In the genomic region with DNA sequence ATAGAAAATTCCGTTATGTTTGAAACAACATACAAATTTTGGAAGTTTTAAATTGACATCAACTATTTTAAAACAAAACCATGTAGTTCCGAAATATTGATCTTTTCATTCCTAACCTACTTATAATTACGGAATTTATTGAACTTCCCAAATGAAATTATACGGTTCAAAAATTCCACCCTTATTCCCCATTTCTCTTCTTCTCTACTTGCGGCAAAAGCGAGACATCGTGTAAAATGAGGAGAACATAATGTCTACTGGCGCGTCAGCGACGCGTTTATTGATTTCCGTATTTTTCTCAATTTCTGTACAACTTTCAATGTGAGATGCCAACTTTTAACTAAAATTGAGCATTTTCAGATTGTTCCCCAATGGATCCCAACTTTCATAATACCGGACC, we compare ENCODE assay signal across 7 worm cellular contexts.
A peak's percentile ranks its signal among the peaks of the same experiment; 100 is the strongest.
TF ChIP-seq lines count a peak whose summit lies in the region.

A gene (plus strand): TSS at position 355 of the 400 bp plus-strand sequence.

TF ChIP-seq in whole organism, L1 larva, 84 proteins besides CTCF, POLR2A, EP300 and RAD21:
- peak in 1 of 2 experiments; percentile 30 for TF ChIP-seq lsy-2 (tag; optimal IDR thresholded peaks at IDR 0.05; lab: Kevin White, UChicago)
- TF ChIP-seq aly-2 (tag; optimal IDR thresholded peaks at IDR 0.05; lab: Kevin White, UChicago), result no peak
- TF ChIP-seq efl-1 (optimal IDR thresholded peaks at IDR 0.05; lab: Kevin White, UChicago), result peak; percentile 1 to 12
- TF ChIP-seq efl-1 (GFP tag; optimal IDR thresholded peaks at IDR 0.05 in 1 of 2; lab: Kevin White, UChicago), result peak in 1 of 2 experiments; percentile 61
- peak; percentile 51 for TF ChIP-seq blmp-1 (tag; optimal IDR thresholded peaks at IDR 0.05; lab: Kevin White, UChicago)
- TF ChIP-seq dpl-1 (GFP tag; optimal IDR thresholded peaks at IDR 0.05; lab: Kevin White, UChicago), result peak in 1 of 3 experiments; percentile 4
TF ChIP-seq in whole organism, L1 larva: peak in this region for 4.

TF ChIP-seq in whole organism, L2 larva, 48 proteins besides CTCF, POLR2A, EP300 and RAD21:
- TF ChIP-seq C34F6.9 (tag; optimal IDR thresholded peaks at IDR 0.05; lab: Kevin White, UChicago) (peak; percentile 37), nhr-25 (tag; optimal IDR thresholded peaks at IDR 0.05; lab: Kevin White, UChicago) (no peak)

TF ChIP-seq in whole organism, L3 larva, 47 proteins besides CTCF, POLR2A, EP300 and RAD21:
- TF ChIP-seq elt-2 (tag; optimal IDR thresholded peaks at IDR 0.05; lab: Kevin White, UChicago), result peak; percentile 13
- no peak for TF ChIP-seq daf-12 (tag; optimal IDR thresholded peaks at IDR 0.05; lab: Kevin White, UChicago)
- peak; percentile 17 for TF ChIP-seq pha-4 (tag; optimal IDR thresholded peaks at IDR 0.05; lab: Kevin White, UChicago)
- no peak for TF ChIP-seq lsy-12 (tag; optimal IDR thresholded peaks at IDR 0.05; lab: Kevin White, UChicago)
- TF ChIP-seq ceh-28 (tag; optimal IDR thresholded peaks at IDR 0.05; lab: Kevin White, UChicago), result peak; percentile 25
- TF ChIP-seq nhr-12 (tag; optimal IDR thresholded peaks at IDR 0.05; lab: Kevin White, UChicago), result no peak
- no peak for TF ChIP-seq mdl-1 (tag; optimal IDR thresholded peaks at IDR 0.05; lab: Kevin White, UChicago)
- peak; percentile 36 for TF ChIP-seq hmg-11 (tag; optimal IDR thresholded peaks at IDR 0.05; lab: Kevin White, UChicago)
- TF ChIP-seq eor-1 (tag; optimal IDR thresholded peaks at IDR 0.05; lab: Kevin White, UChicago), result no peak
- TF ChIP-seq ama-1 (optimal IDR thresholded peaks at IDR 0.05; lab: Kevin White, UChicago), result peak; percentile 45
- TF ChIP-seq sea-2 (GFP tag; optimal IDR thresholded peaks at IDR 0.05; lab: Kevin White, UChicago), result peak; percentile 4
- no peak for TF ChIP-seq fos-1 (tag; optimal IDR thresholded peaks at IDR 0.05; lab: Kevin White, UChicago)
- TF ChIP-seq ceh-82 (tag; optimal IDR thresholded peaks at IDR 0.05; lab: Kevin White, UChicago), result no peak
- no peak for TF ChIP-seq pqm-1 (tag; optimal IDR thresholded peaks at IDR 0.05; lab: Kevin White, UChicago)

TF ChIP-seq in whole organism, L4 larva, 104 proteins besides CTCF, POLR2A, EP300 and RAD21:
- no peak for TF ChIP-seq Y75B8A.6 (GFP tag; IDR thresholded peaks at IDR 0.05; lab: Robert Waterston, UW)
- TF ChIP-seq nhr-25 (tag; optimal IDR thresholded peaks at IDR 0.05; lab: Kevin White, UChicago; ENCODE audit: borderline replicate concordance, insufficient read depth), result no peak
- TF ChIP-seq daf-12 (tag; optimal IDR thresholded peaks at IDR 0.05; lab: Kevin White, UChicago), result no peak
- peak; percentile 15 for TF ChIP-seq dve-1 (tag; optimal IDR thresholded peaks at IDR 0.05; lab: Kevin White, UChicago; ENCODE audit: insufficient read depth)
- TF ChIP-seq madf-5 (GFP tag; IDR thresholded peaks at IDR 0.05; lab: Robert Waterston, UW), result no peak
- no peak for TF ChIP-seq fkh-10 (GFP tag; optimal IDR thresholded peaks at IDR 0.05; lab: Kevin White, UChicago)
- TF ChIP-seq daf-16 (GFP tag; optimal IDR thresholded peaks at IDR 0.05; lab: Kevin White, UChicago), result no peak
- peak; percentile 3 for TF ChIP-seq daf-16 (tag; optimal IDR thresholded peaks at IDR 0.05; lab: Kevin White, UChicago)
- peak; percentile 29 for TF ChIP-seq mes-2 (tag; optimal IDR thresholded peaks at IDR 0.05; lab: Kevin White, UChicago; ENCODE audit: poor library complexity, severe bottlenecking)
- TF ChIP-seq hmg-1.1 (GFP tag; IDR thresholded peaks at IDR 0.05; lab: Robert Waterston, UW), result peak; percentile 41; the same call in 1 of the 2 replicates
- TF ChIP-seq dpl-1 (GFP tag; optimal IDR thresholded peaks at IDR 0.05; lab: Kevin White, UChicago), result no peak
TF ChIP-seq in whole organism, L4 larva: peak in this region for 4.

TF ChIP-seq in whole organism, late embryonic, 69 proteins besides CTCF, POLR2A, EP300 and RAD21:
- TF ChIP-seq unc-42 (tag; optimal IDR thresholded peaks at IDR 0.05; lab: Kevin White, UChicago), result peak; percentile 73
- peak; percentile 88 for TF ChIP-seq ceh-48 (tag; optimal IDR thresholded peaks at IDR 0.05; lab: Kevin White, UChicago)
- TF ChIP-seq ceh-31 (tag; optimal IDR thresholded peaks at IDR 0.05; lab: Kevin White, UChicago), result peak; percentile 3
- no peak for TF ChIP-seq sdc-2 (tag; optimal IDR thresholded peaks at IDR 0.05; lab: Kevin White, UChicago)

TF ChIP-seq in whole organism, mixed stage, embryonic, 35 proteins besides CTCF, POLR2A, EP300 and RAD21:
- no peak for TF ChIP-seq unc-39 (tag; optimal IDR thresholded peaks at IDR 0.05; lab: Kevin White, UChicago)
- no peak for TF ChIP-seq zip-8 (tag; optimal IDR thresholded peaks at IDR 0.05; lab: Kevin White, UChicago)
- TF ChIP-seq mab-5 (tag; optimal IDR thresholded peaks at IDR 0.05; lab: Kevin White, UChicago), result no peak
- no peak for TF ChIP-seq elt-1 (tag; optimal IDR thresholded peaks at IDR 0.05; lab: Kevin White, UChicago; ENCODE audit: borderline replicate concordance, insufficient read depth)
- peak; percentile 84 for TF ChIP-seq ces-1 (GFP tag; optimal IDR thresholded peaks at IDR 0.05; lab: Kevin White, UChicago)

TF ChIP-seq in whole organism, young adult, 124 proteins besides CTCF, POLR2A, EP300 and RAD21:
- no peak for TF ChIP-seq hmg-20 (GFP tag; IDR thresholded peaks at IDR 0.05; lab: Robert Waterston, UW)
- no peak for TF ChIP-seq attf-3 (GFP tag; conservative IDR thresholded peaks at IDR 0.05; lab: Robert Waterston, UW)
- peak; percentile 53; the same call in 1 of the 2 replicates for TF ChIP-seq hmg-1.2 (GFP tag; IDR thresholded peaks at IDR 0.05; lab: Robert Waterston, UW)
- TF ChIP-seq ztf-18 (tag; optimal IDR thresholded peaks at IDR 0.05; lab: Kevin White, UChicago), result no peak
